Fruit fly (Drosophila melanogaster): ENCODE results near the gene CG34437.

dm6 chr3R:28323718-28324350, 40.3 kb downstream of the CG34437 start:
- TF ChIP-seq mld (GFP tag; IDR thresholded peaks at IDR 0.05; ENCODE audit: partially characterized antibody) (no peak), gce (GFP tag; IDR thresholded peaks at IDR 0.05) (no peak), CG1233 (GFP tag; optimal IDR thresholded peaks at IDR 0.05) (no peak), nerfin-2 (GFP tag; IDR thresholded peaks at IDR 0.05; ENCODE audit: partially characterized antibody) (no peak), bcd (GFP tag; optimal IDR thresholded peaks at IDR 0.05) (no peak), schlank (tag; optimal IDR thresholded peaks at IDR 0.05) (no peak), CG34224 (GFP tag; IDR thresholded peaks at IDR 0.05; ENCODE audit: partially characterized antibody) (no peak), az2 (GFP tag; optimal IDR thresholded peaks at IDR 0.05) (no peak), lola (GFP tag; optimal IDR thresholded peaks at IDR 0.05) (no peak), exex (tag; optimal IDR thresholded peaks at IDR 0.05) (no peak)

Measured in whole organism, embryonic.